Worm (Caenorhabditis elegans) whole organism, young adult: ENCODE measurements around the gene acly-1.

Experiments
- B0336.3 ChIP-seq: fragments of 200-800 bp; sonication (Bioruptor generic); IDR thresholded peaks from 2 replicates; pipeline ENCODE4 v1.3.6; 2022; ENCODE audit warnings: missing genetic modification characterization, missing compliant biosample characterization
- F23B12.7 ChIP-seq: sonication (generic microtip); optimal IDR thresholded peaks from 2 replicates; lab custom pipeline; 2017; ENCODE audit warnings: missing genetic modification characterization, mild to moderate bottlenecking, missing compliant biosample characterization, antibody characterized with exemption, moderate library complexity; ENCODE audit not compliant: insufficient read depth
- F52B5.7 ChIP-seq: sonication (generic microtip); optimal IDR thresholded peaks from 2 replicates; lab custom pipeline; 2016; ENCODE audit warnings: mild to moderate bottlenecking, missing genetic modification characterization, missing compliant biosample characterization
- K12H6.12 ChIP-seq: fragments of 200-800 bp; sonication (Bioruptor generic); optimal IDR thresholded peaks from 2 replicates; lab custom pipeline; 2018; ENCODE audit warnings: mild to moderate bottlenecking, missing genetic modification characterization, missing compliant biosample characterization
- Y53G8AR.9 ChIP-seq: fragments of 200-800 bp; sonication (Bioruptor generic); conservative IDR thresholded peaks from 2 replicates; pipeline ENCODE4 v1.3.6; 2022; ENCODE audit warnings: missing genetic modification reagents, missing genetic modification characterization, missing compliant biosample characterization
- Y67H2A.10 ChIP-seq: fragments of 200-800 bp; sonication (Bioruptor generic); conservative IDR thresholded peaks from 2 replicates; pipeline ENCODE4 v1.3.6; 2022; ENCODE audit warnings: missing genetic modification reagents, missing genetic modification characterization, missing compliant biosample characterization
- ama-1 ChIP-seq, 3 experiments: fragments of 150-350 bp in 1 of 3; sonication (generic microtip) in 2 of 3; optimal IDR thresholded peaks; 2 replicates each; lab custom pipeline; 2014 to 2018; ENCODE audit warnings: missing biosample characterization in 2 of 3, missing genetic modification characterization in 2 of 3, missing genetic modification reagents in 2 of 3
- aptf-3 ChIP-seq: fragments of 200-800 bp; sonication (Bioruptor generic); IDR thresholded peaks from 2 replicates; pipeline ENCODE4 v1.3.6; 2022; ENCODE audit warnings: missing genetic modification characterization, missing compliant biosample characterization
- ceh-40 ChIP-seq: fragments of 200-800 bp; sonication (Bioruptor generic); IDR thresholded peaks from 2 replicates; pipeline ENCODE4 v1.3.6; 2022; ENCODE audit warnings: missing genetic modification characterization, missing compliant biosample characterization
- chd-7 ChIP-seq: sonication (generic microtip); optimal IDR thresholded peaks from 2 replicates; lab custom pipeline; 2016; ENCODE audit warnings: mild to moderate bottlenecking, missing genetic modification characterization, moderate library complexity, missing compliant biosample characterization
- dox-1 ChIP-seq: fragments of 200-800 bp; sonication (Bioruptor generic); IDR thresholded peaks from 2 replicates; pipeline ENCODE4 v1.3.6; 2022; ENCODE audit warnings: missing genetic modification reagents, missing genetic modification characterization, missing compliant biosample characterization
- efl-1 ChIP-seq: fragments of 150-350 bp; optimal IDR thresholded peaks from 2 replicates; lab custom pipeline; 2014; ENCODE audit warnings: missing biosample characterization, missing genetic modification reagents, missing genetic modification characterization
- ekl-4 ChIP-seq: fragments of 200-800 bp; sonication (Bioruptor generic); IDR thresholded peaks from 2 replicates; pipeline ENCODE4 v1.3.6; 2022; ENCODE audit warnings: missing genetic modification reagents, missing genetic modification characterization, missing compliant biosample characterization
- ets-4 ChIP-seq: fragments of 200-800 bp; sonication (Bioruptor generic); optimal IDR thresholded peaks from 2 replicates; lab custom pipeline; 2018; ENCODE audit warnings: mild to moderate bottlenecking, missing genetic modification characterization, missing compliant biosample characterization
- gei-17 ChIP-seq: fragments of 200-800 bp; sonication (Bioruptor generic); optimal IDR thresholded peaks from 2 replicates; lab custom pipeline; 2018; ENCODE audit warnings: mild to moderate bottlenecking, missing genetic modification characterization, missing compliant biosample characterization
- hlh-12 ChIP-seq: sonication (generic microtip); optimal IDR thresholded peaks from 2 replicates; lab custom pipeline; 2016; ENCODE audit warnings: missing genetic modification characterization, missing compliant biosample characterization
- hmg-20 ChIP-seq: fragments of 200-800 bp; sonication (Bioruptor generic); IDR thresholded peaks from 2 replicates; pipeline ENCODE4 v1.3.6; 2022; ENCODE audit warnings: missing genetic modification reagents, missing genetic modification characterization, missing compliant biosample characterization
- hsf-1 ChIP-seq: fragments of 200-800 bp; sonication (Bioruptor generic); IDR thresholded peaks from 2 replicates; pipeline ENCODE4 v1.3.6; 2022; ENCODE audit warnings: missing genetic modification reagents, missing genetic modification characterization, missing compliant biosample characterization
- lin-26 ChIP-seq: fragments of 200-800 bp; sonication (Bioruptor generic); IDR thresholded peaks from 2 replicates; pipeline ENCODE4 v1.3.6; 2022; ENCODE audit warnings: missing genetic modification reagents, missing genetic modification characterization, missing compliant biosample characterization
- lin-35 ChIP-seq, 3 experiments: fragments of 150-350 bp in 2 of 3; sonication (generic microtip) in 1 of 3; optimal IDR thresholded peaks; 2 replicates each; lab custom pipeline; 2014 to 2018; ENCODE audit warnings: missing biosample characterization in 3 of 3, missing genetic modification characterization in 3 of 3, missing genetic modification reagents in 3 of 3
- lin-40 ChIP-seq: sonication (generic microtip); optimal IDR thresholded peaks from 2 replicates; lab custom pipeline; 2016; ENCODE audit warnings: missing genetic modification characterization, mild to moderate bottlenecking, missing compliant biosample characterization, missing genotype, missing genetic modification reagents
- lin-54 ChIP-seq: fragments of 200-800 bp; sonication (Bioruptor generic); optimal IDR thresholded peaks from 2 replicates; lab custom pipeline; 2018; ENCODE audit warnings: mild to moderate bottlenecking, missing genetic modification characterization, missing compliant biosample characterization
- madf-8 ChIP-seq: fragments of 200-800 bp; sonication (Bioruptor generic); conservative IDR thresholded peaks from 2 replicates; pipeline ENCODE4 v1.3.6; 2022; ENCODE audit warnings: missing genetic modification reagents, missing genetic modification characterization, missing compliant biosample characterization
- nfya-1 ChIP-seq: sonication (generic microtip); optimal IDR thresholded peaks from 2 replicates; lab custom pipeline; 2017; ENCODE audit warnings: antibody characterized with exemption, missing compliant biosample characterization, missing genetic modification characterization, borderline replicate concordance; ENCODE audit not compliant: insufficient read depth
- nfyb-1 ChIP-seq: fragments of 200-800 bp; sonication (Bioruptor generic); IDR thresholded peaks from 2 replicates; pipeline ENCODE4 v1.3.6; 2022; ENCODE audit warnings: missing genetic modification reagents, missing genetic modification characterization, missing compliant biosample characterization
- nhr-90 ChIP-seq: sonication (generic microtip); optimal IDR thresholded peaks from 2 replicates; lab custom pipeline; 2016; ENCODE audit warnings: missing genotype, mild to moderate bottlenecking, missing genetic modification characterization, missing compliant biosample characterization
- repo-1 ChIP-seq: sonication (generic microtip); optimal IDR thresholded peaks from 2 replicates; lab custom pipeline; 2017; ENCODE audit warnings: mild to moderate bottlenecking, missing genetic modification characterization, missing compliant biosample characterization
- snpc-1.1 ChIP-seq: sonication (generic microtip); optimal IDR thresholded peaks from 2 replicates; lab custom pipeline; 2017; ENCODE audit warnings: missing genetic modification characterization, mild to moderate bottlenecking, missing compliant biosample characterization, antibody characterized with exemption, moderate library complexity, missing genotype, missing genetic modification reagents; ENCODE audit not compliant: insufficient read depth
- snpc-1.3 ChIP-seq: sonication (generic microtip); optimal IDR thresholded peaks from 2 replicates; lab custom pipeline; 2017; ENCODE audit warnings: missing genetic modification characterization, mild to moderate bottlenecking, missing compliant biosample characterization, antibody characterized with exemption, moderate library complexity, missing genotype, missing genetic modification reagents; ENCODE audit not compliant: insufficient read depth
- snpc-4 ChIP-seq, 5 experiments: fragments of 150-350 bp in 1 of 5; sonication (generic microtip) in 4 of 5; optimal IDR thresholded peaks; 2 replicates each; lab custom pipeline; 2014 to 2018; ENCODE audit warnings: missing genetic modification characterization in 5 of 5, missing biosample characterization in 3 of 5, antibody characterized with exemption in 2 of 5, mild to moderate bottlenecking in 2 of 5, missing compliant biosample characterization in 2 of 5, missing genotype in 2 of 5, moderate library complexity in 2 of 5, missing genetic modification reagents in 1 of 5
- tbp1 ChIP-seq: fragments of 200-800 bp; sonication (Bioruptor generic); optimal IDR thresholded peaks from 2 replicates; lab custom pipeline; 2018; ENCODE audit warnings: mild to moderate bottlenecking, missing genetic modification characterization, missing compliant biosample characterization
- unc-62 ChIP-seq: fragments of 150-350 bp; optimal IDR thresholded peaks from 2 replicates; lab custom pipeline; 2014; ENCODE audit warnings: missing biosample characterization, missing genetic modification reagents, missing genetic modification characterization
- zfh-2 ChIP-seq: fragments of 200-800 bp; sonication (Bioruptor generic); conservative IDR thresholded peaks from 2 replicates; pipeline ENCODE4 v1.3.6; 2022; ENCODE audit warnings: missing genetic modification reagents, missing genetic modification characterization, missing compliant biosample characterization
- zim-3 ChIP-seq: sonication (generic microtip); optimal IDR thresholded peaks from 2 replicates; lab custom pipeline; 2017; ENCODE audit warnings: mild to moderate bottlenecking, missing genetic modification characterization, moderate library complexity, missing compliant biosample characterization
- ztf-18 ChIP-seq: sonication (generic microtip); optimal IDR thresholded peaks from 2 replicates; lab custom pipeline; 2016; ENCODE audit warnings: missing genotype, mild to moderate bottlenecking, missing genetic modification characterization, missing compliant biosample characterization
- ztf-22 ChIP-seq: fragments of 200-800 bp; sonication (Bioruptor generic); optimal IDR thresholded peaks from 2 replicates; lab custom pipeline; 2018; ENCODE audit warnings: mild to moderate bottlenecking, missing genetic modification characterization, moderate library complexity, missing compliant biosample characterization
- ztf-26 ChIP-seq: sonication (generic microtip); optimal IDR thresholded peaks from 2 replicates; lab custom pipeline; 2017; ENCODE audit warnings: missing genetic modification characterization, missing compliant biosample characterization

acly-1 gene

ce11 chrX:1504529-1505080 lies 25.3 kb downstream of the acly-1 start (continued):
- TF ChIP-seq hsf-1 (GFP tag; lab: Robert Waterston, UW) (peak; percentile 93), gei-17 (GFP tag; lab: Kevin White, UChicago) (peak; percentile 80), lin-54 (peak; percentile 50), efl-1 (GFP tag; lab: Kevin White, UChicago) (no peak), B0336.3 (GFP tag; lab: Robert Waterston, UW) (peak; percentile 16; the same call in 1 of the 2 replicates), ekl-4 (peak; percentile 77), snpc-4 (GFP tag; optimal IDR thresholded peaks at IDR 0.05; lab: Kevin White, UChicago) (no peak), snpc-4 (tag; optimal IDR thresholded peaks at IDR 0.05; lab: Kevin White, UChicago) (peak in 1 of 4 experiments; percentile 16), chd-7 (tag; lab: Kevin White, UChicago) (peak; percentile 44), F52B5.7 (tag; lab: Kevin White, UChicago) (no peak), madf-8 (GFP tag; lab: Robert Waterston, UW) (no peak), zim-3 (tag; lab: Kevin White, UChicago) (no peak), snpc-1.1 (tag; lab: Kevin White, UChicago) (no peak), K12H6.12 (no peak), ceh-40 (no peak), nfya-1 (tag; lab: Kevin White, UChicago) (no peak), dox-1 (no peak), lin-35 (GFP tag; optimal IDR thresholded peaks at IDR 0.05; lab: Kevin White, UChicago) (peak in 1 of 3 experiments; percentile 33), repo-1 (tag; lab: Kevin White, UChicago) (peak; percentile 37), Y67H2A.10 (GFP tag; lab: Robert Waterston, UW) (0 out of 2 replicates have a peak, but pooled peaks have one; percentile 7), nhr-90 (tag; lab: Kevin White, UChicago) (peak; percentile 34), zfh-2 (GFP tag; lab: Robert Waterston, UW) (0 out of 2 replicates have a peak, but pooled peaks have one; percentile 16), ets-4 (GFP tag; lab: Kevin White, UChicago) (no peak), unc-62 (GFP tag; lab: Kevin White, UChicago) (peak; percentile 81), tbp1 (GFP tag; lab: Kevin White, UChicago) (peak; percentile 50), nfyb-1 (GFP tag; lab: Robert Waterston, UW) (peak; percentile 50; the same call in 1 of the 2 replicates), aptf-3 (0 out of 2 replicates have a peak, but pooled peaks have one; percentile 43), ztf-18 (tag; lab: Kevin White, UChicago) (peak; percentile 4), hlh-12 (no peak), hmg-20 (GFP tag; lab: Robert Waterston, UW) (no peak), lin-40 (tag; lab: Kevin White, UChicago) (peak; percentile 76), Y53G8AR.9 (peak; percentile 64), ama-1 (optimal IDR thresholded peaks at IDR 0.05; lab: Kevin White, UChicago) (peak; percentile 99), ama-1 (GFP tag; optimal IDR thresholded peaks at IDR 0.05; lab: Kevin White, UChicago) (no peak), ztf-26 (peak; percentile 55), F23B12.7 (tag; lab: Kevin White, UChicago) (peak; percentile 56), snpc-1.3 (tag; lab: Kevin White, UChicago) (no peak), ztf-22 (GFP tag; lab: Kevin White, UChicago) (peak; percentile 54)

- TF ChIP-seq lin-26 (GFP tag; lab: Robert Waterston, UW) (peak; percentile 62; the same call in 1 of the 2 replicates), B0336.3 (GFP tag; lab: Robert Waterston, UW) (0 out of 2 replicates have a peak, but pooled peaks have one; percentile 16)
Measured at ce11 chrX:1508507-1508906, 29.2 kb downstream of the acly-1 start.
